Worm (Caenorhabditis elegans) whole organism, L1 larva: ENCODE data around the gene snt-1.
A peak's percentile ranks its signal among the peaks of the same experiment; 100 is the strongest.

ENCODE experiments used
- C04F5.9 ChIP-seq: sonication (generic microtip); optimal IDR thresholded peaks from 2 replicates; lab custom pipeline; 2016; ENCODE audit warnings: missing genetic modification characterization, missing compliant biosample characterization
- C34B4.2 ChIP-seq: sonication (generic microtip); optimal IDR thresholded peaks from 2 replicates; lab custom pipeline; 2017; ENCODE audit warnings: mild to moderate bottlenecking, missing genetic modification characterization, missing compliant biosample characterization
- blmp-1 ChIP-seq: fragments of 150-350 bp; optimal IDR thresholded peaks from 2 replicates; lab custom pipeline; 2014; ENCODE audit warnings: missing biosample characterization, missing genetic modification characterization
- ceh-82 ChIP-seq, 3 experiments: fragments of 150-350 bp in 1 of 3; sonication (generic microtip) in 2 of 3; optimal IDR thresholded peaks; 2 replicates each; lab custom pipeline; 2014 to 2017; ENCODE audit warnings: missing biosample characterization in 3 of 3, missing genetic modification characterization in 3 of 3
- ceh-90 ChIP-seq: sonication (generic microtip); optimal IDR thresholded peaks from 2 replicates; lab custom pipeline; 2016; ENCODE audit warnings: missing genetic modification characterization, missing compliant biosample characterization
- ces-1 ChIP-seq: fragments of 150-350 bp; optimal IDR thresholded peaks from 2 replicates; lab custom pipeline; 2014; ENCODE audit warnings: missing biosample characterization, missing genetic modification reagents, missing genetic modification characterization
- dsc-1 ChIP-seq: sonication (generic microtip); optimal IDR thresholded peaks from 2 replicates; lab custom pipeline; 2016; ENCODE audit warnings: mild to moderate bottlenecking, missing genetic modification characterization, missing compliant biosample characterization
- efl-3 ChIP-seq: fragments of 200-800 bp; sonication (Bioruptor generic); optimal IDR thresholded peaks from 2 replicates; lab custom pipeline; 2018; ENCODE audit warnings: mild to moderate bottlenecking, missing genetic modification characterization, missing compliant biosample characterization
- egl-13 ChIP-seq: sonication (generic microtip); optimal IDR thresholded peaks from 2 replicates; lab custom pipeline; 2016; ENCODE audit warnings: missing genotype, missing genetic modification reagents, missing genetic modification characterization, missing compliant biosample characterization
- egl-27 ChIP-seq, 2 experiments: fragments of 150-350 bp in 1 of 2; sonication (generic microtip); optimal IDR thresholded peaks; 3 replicates each; lab custom pipeline; 2017 to 2018; ENCODE audit warnings: missing biosample characterization in 2 of 2, missing genetic modification characterization in 2 of 2, missing genetic modification reagents in 2 of 2
- elt-3 ChIP-seq, 6 experiments: fragments of 150-350 bp in 1 of 6; sonication (generic microtip); optimal IDR thresholded peaks; 2 replicates each; lab custom pipeline; 2017 to 2018; ENCODE audit warnings: missing biosample characterization in 6 of 6, missing genetic modification characterization in 6 of 6, inconsistent platforms in 1 of 6
- ets-5 ChIP-seq: fragments of 200-800 bp; sonication (Bioruptor generic); IDR thresholded peaks from 2 replicates; pipeline ENCODE4 v1.3.6; 2022; ENCODE audit warnings: missing genetic modification characterization, missing compliant biosample characterization
- fkh-10 ChIP-seq: sonication (generic microtip); optimal IDR thresholded peaks from 2 replicates; lab custom pipeline; 2017; ENCODE audit warnings: missing biosample characterization, missing genetic modification reagents, missing genetic modification characterization
- fkh-8 ChIP-seq: sonication (generic microtip); optimal IDR thresholded peaks from 2 replicates; lab custom pipeline; 2016; ENCODE audit warnings: mild to moderate bottlenecking, missing genetic modification characterization, missing compliant biosample characterization
- grh-1 ChIP-seq: fragments of 200-800 bp; sonication (Bioruptor generic); IDR thresholded peaks from 2 replicates; pipeline ENCODE4 v1.3.6; 2022; ENCODE audit warnings: missing genetic modification reagents, missing genetic modification characterization, missing compliant biosample characterization
- hpl-2 ChIP-seq: fragments of 150-350 bp; optimal IDR thresholded peaks from 2 replicates; lab custom pipeline; 2014; ENCODE audit warnings: missing biosample characterization, missing genetic modification reagents, missing genetic modification characterization
- irx-1 ChIP-seq: sonication (generic microtip); optimal IDR thresholded peaks from 2 replicates; lab custom pipeline; 2016; ENCODE audit warnings: missing genetic modification characterization, missing compliant biosample characterization
- lin-14 ChIP-seq: fragments of 200-800 bp; sonication (Bioruptor generic); optimal IDR thresholded peaks from 2 replicates; lab custom pipeline; 2018; ENCODE audit warnings: mild to moderate bottlenecking, missing genetic modification characterization, moderate library complexity, missing compliant biosample characterization
- lin-15B ChIP-seq: fragments of 150-350 bp; sonication (generic microtip); optimal IDR thresholded peaks from 3 replicates; lab custom pipeline; 2014; ENCODE audit warnings: missing biosample characterization, missing genetic modification characterization
- lin-35 ChIP-seq, 2 experiments: fragments of 150-350 bp; optimal IDR thresholded peaks; 2 replicates each; lab custom pipeline; 2014; ENCODE audit warnings: missing biosample characterization in 2 of 2, missing genetic modification characterization in 2 of 2, missing genetic modification reagents in 2 of 2
- lin-39 ChIP-seq: fragments of 150-350 bp; optimal IDR thresholded peaks from 2 replicates; lab custom pipeline; 2014; ENCODE audit warnings: missing biosample characterization, missing genetic modification reagents, missing genetic modification characterization
- lsy-2 ChIP-seq, 2 experiments: fragments of 150-350 bp; optimal IDR thresholded peaks; 2 replicates each; lab custom pipeline; 2014; ENCODE audit warnings: missing biosample characterization in 2 of 2, missing genetic modification characterization in 2 of 2
- mab-9 ChIP-seq: fragments of 200-800 bp; sonication (Bioruptor generic); IDR thresholded peaks from 2 replicates; pipeline ENCODE4 v1.3.6; 2022; ENCODE audit warnings: missing genetic modification reagents, missing genetic modification characterization, missing compliant biosample characterization
- mef-2 ChIP-seq: fragments of 150-350 bp; optimal IDR thresholded peaks from 2 replicates; lab custom pipeline; 2014; ENCODE audit warnings: missing biosample characterization, missing genetic modification characterization
- mep-1 ChIP-seq: fragments of 150-350 bp; optimal IDR thresholded peaks from 2 replicates; lab custom pipeline; 2014; ENCODE audit warnings: missing biosample characterization, missing genetic modification characterization
- nhr-12 ChIP-seq: sonication (generic microtip); optimal IDR thresholded peaks from 2 replicates; lab custom pipeline; 2017; ENCODE audit warnings: missing biosample characterization, missing genetic modification characterization
- nhr-19 ChIP-seq: fragments of 200-800 bp; sonication (Bioruptor generic); conservative IDR thresholded peaks from 2 replicates; pipeline ENCODE4 v1.3.6; 2022; ENCODE audit warnings: missing genetic modification characterization, missing compliant biosample characterization
- nhr-20 ChIP-seq: sonication (generic microtip); optimal IDR thresholded peaks from 2 replicates; lab custom pipeline; 2016; ENCODE audit warnings: mild to moderate bottlenecking, missing genetic modification characterization, missing compliant biosample characterization
- nhr-237 ChIP-seq: fragments of 150-350 bp; optimal IDR thresholded peaks from 2 replicates; lab custom pipeline; 2014; ENCODE audit warnings: missing biosample characterization, missing genetic modification characterization
- nhr-28 ChIP-seq: fragments of 150-350 bp; optimal IDR thresholded peaks from 2 replicates; lab custom pipeline; 2014; ENCODE audit warnings: missing biosample characterization, missing genetic modification characterization
- nhr-71 ChIP-seq: sonication (generic microtip); optimal IDR thresholded peaks from 2 replicates; lab custom pipeline; 2016; ENCODE audit warnings: mild to moderate bottlenecking, missing genetic modification characterization, moderate library complexity, missing compliant biosample characterization
- nhr-76 ChIP-seq: sonication (generic microtip); optimal IDR thresholded peaks from 2 replicates; lab custom pipeline; 2017; ENCODE audit warnings: missing biosample characterization, missing genetic modification characterization
- nhr-85 ChIP-seq: sonication (generic microtip); peaks from one replicate; lab custom pipeline; 2016; ENCODE audit warnings: missing genetic modification characterization, inconsistent platforms, missing compliant biosample characterization
- pag-3 ChIP-seq: sonication (generic microtip); optimal IDR thresholded peaks from 2 replicates; lab custom pipeline; 2017; ENCODE audit warnings: missing genetic modification characterization, mild to moderate bottlenecking, missing compliant biosample characterization, antibody characterized with exemption, borderline replicate concordance; ENCODE audit not compliant: insufficient read depth
- pax-3 ChIP-seq: fragments of 200-800 bp; sonication (Bioruptor generic); optimal IDR thresholded peaks from 2 replicates; lab custom pipeline; 2018; ENCODE audit warnings: mild to moderate bottlenecking, missing genetic modification characterization, moderate library complexity, missing compliant biosample characterization
- pqm-1 ChIP-seq: sonication (generic microtip); optimal IDR thresholded peaks from 3 replicates; lab custom pipeline; 2017; ENCODE audit warnings: missing biosample characterization, missing genetic modification characterization
- rnt-1 ChIP-seq: sonication (generic microtip); optimal IDR thresholded peaks from 2 replicates; lab custom pipeline; 2016; ENCODE audit warnings: mild to moderate bottlenecking, missing genetic modification characterization, moderate library complexity, missing compliant biosample characterization
- snu-23 ChIP-seq: sonication (generic microtip); optimal IDR thresholded peaks from 2 replicates; lab custom pipeline; 2016; ENCODE audit warnings: missing genetic modification characterization, missing compliant biosample characterization
- sox-4 ChIP-seq: sonication (generic microtip); optimal IDR thresholded peaks from 2 replicates; lab custom pipeline; 2016; ENCODE audit warnings: missing genetic modification characterization, missing compliant biosample characterization
- sptf-1 ChIP-seq: fragments of 150-350 bp; optimal IDR thresholded peaks from 2 replicates; lab custom pipeline; 2014; ENCODE audit warnings: missing biosample characterization, missing genetic modification characterization
- sup-37 ChIP-seq: fragments of 200-800 bp; sonication (Bioruptor generic); optimal IDR thresholded peaks from 2 replicates; lab custom pipeline; 2018; ENCODE audit warnings: mild to moderate bottlenecking, missing genetic modification characterization, missing compliant biosample characterization
- tbx-2 ChIP-seq: sonication (generic microtip); optimal IDR thresholded peaks from 2 replicates; lab custom pipeline; 2016; ENCODE audit warnings: missing genetic modification characterization, missing compliant biosample characterization
- tlp-1 ChIP-seq: fragments of 150-350 bp; optimal IDR thresholded peaks from 2 replicates; lab custom pipeline; 2014; ENCODE audit warnings: missing biosample characterization, missing genetic modification characterization
- unc-130 ChIP-seq: fragments of 150-350 bp; optimal IDR thresholded peaks from 2 replicates; lab custom pipeline; 2017; ENCODE audit warnings: missing biosample characterization, missing genetic modification characterization, inconsistent platforms
- zag-1 ChIP-seq: fragments of 150-350 bp; optimal IDR thresholded peaks from 2 replicates; lab custom pipeline; 2014; ENCODE audit warnings: missing biosample characterization, missing genetic modification characterization
- zip-4 ChIP-seq: fragments of 200-800 bp; sonication (Bioruptor generic); optimal IDR thresholded peaks from 2 replicates; lab custom pipeline; 2018; ENCODE audit warnings: mild to moderate bottlenecking, missing genetic modification characterization, moderate library complexity, missing compliant biosample characterization
- ztf-11 ChIP-seq, 2 experiments: sonication (generic microtip); optimal IDR thresholded peaks; 2 replicates each; lab custom pipeline; 2016 to 2017; ENCODE audit warnings: missing genetic modification characterization in 2 of 2, missing biosample characterization in 1 of 2, missing compliant biosample characterization in 1 of 2
- ztf-4 ChIP-seq: fragments of 150-350 bp; optimal IDR thresholded peaks from 2 replicates; lab custom pipeline; 2014; ENCODE audit warnings: missing biosample characterization, missing genetic modification characterization

Gene snt-1

ce11 chrII:6838977-6839376 is 28.2 kb downstream of the snt-1 start (continued):
- TF ChIP-seq ceh-82 (tag; optimal IDR thresholded peaks at IDR 0.05; lab: Kevin White, UChicago) (peak in 1 of 3 experiments; percentile 23), ztf-11 (tag; optimal IDR thresholded peaks at IDR 0.05; lab: Kevin White, UChicago) (peak in 1 of 2 experiments; percentile 30), C34B4.2 (tag; lab: Kevin White, UChicago) (no peak), lin-39 (no peak), lin-35 (GFP tag; optimal IDR thresholded peaks at IDR 0.05; lab: Kevin White, UChicago) (peak; percentile 14 to 46), fkh-8 (tag; lab: Kevin White, UChicago) (no peak)

ce11 chrII:6840663-6841062 is 29.9 kb downstream of the snt-1 start:
- no peak for TF ChIP-seq ceh-90 (tag; lab: Kevin White, UChicago)
- TF ChIP-seq ets-5 (GFP tag; lab: Robert Waterston, UW): no peak
- TF ChIP-seq nhr-12: no peak
- TF ChIP-seq zag-1 (tag; lab: Kevin White, UChicago): no peak
- TF ChIP-seq egl-27 (tag; optimal IDR thresholded peaks at IDR 0.05; lab: Kevin White, UChicago): no peak
- TF ChIP-seq ztf-4: no peak
- no peak for TF ChIP-seq hpl-2 (GFP tag; lab: Kevin White, UChicago)
- no peak for TF ChIP-seq nhr-237 (tag; lab: Kevin White, UChicago)
- TF ChIP-seq nhr-19 (GFP tag; lab: Robert Waterston, UW): no peak
- no peak for TF ChIP-seq C04F5.9

ce11 chrII:6841102-6841501 is 30.3 kb downstream of the snt-1 start:
- TF ChIP-seq nhr-28 (tag; lab: Kevin White, UChicago) (no peak), lin-39 (no peak), tlp-1 (no peak), lin-15B (tag; lab: Kevin White, UChicago) (no peak), egl-13 (tag; lab: Kevin White, UChicago) (no peak), zip-4 (no peak), C04F5.9 (no peak), sptf-1 (no peak), pag-3 (tag; lab: Kevin White, UChicago) (no peak), ces-1 (no peak), ztf-4 (no peak), snu-23 (GFP tag; lab: Kevin White, UChicago) (peak; percentile 18), irx-1 (no peak), efl-3 (GFP tag; lab: Kevin White, UChicago) (no peak), nhr-19 (GFP tag; lab: Robert Waterston, UW) (peak; percentile 19; the same call in 1 of the 2 replicates), mep-1 (tag; lab: Kevin White, UChicago) (peak; percentile 25), elt-3 (tag; optimal IDR thresholded peaks at IDR 0.05; lab: Kevin White, UChicago) (peak in 2 of 6 experiments; percentile 25 to 53), nhr-20 (tag; lab: Kevin White, UChicago) (peak; percentile 40), mef-2 (no peak), ceh-82 (tag; optimal IDR thresholded peaks at IDR 0.05; lab: Kevin White, UChicago) (no peak), lsy-2 (tag; optimal IDR thresholded peaks at IDR 0.05; lab: Kevin White, UChicago) (peak in 1 of 2 experiments; percentile 52), sox-4 (no peak), ets-5 (GFP tag; lab: Robert Waterston, UW) (no peak), C34B4.2 (tag; lab: Kevin White, UChicago) (no peak), unc-130 (tag; lab: Kevin White, UChicago) (no peak), lin-14 (GFP tag; lab: Kevin White, UChicago) (peak; percentile 83), nhr-85 (peak; percentile 82), dsc-1 (tag; lab: Kevin White, UChicago) (no peak), pax-3 (tag; lab: Kevin White, UChicago) (no peak), nhr-71 (tag; lab: Kevin White, UChicago) (peak; percentile 68), mab-9 (GFP tag; lab: Robert Waterston, UW) (no peak), blmp-1 (tag; lab: Kevin White, UChicago) (peak; percentile 95), sup-37 (GFP tag; lab: Kevin White, UChicago) (no peak), rnt-1 (tag; lab: Kevin White, UChicago) (peak; percentile 54), grh-1 (GFP tag; lab: Robert Waterston, UW) (no peak), zag-1 (tag; lab: Kevin White, UChicago) (no peak), pqm-1 (tag; lab: Kevin White, UChicago) (no peak), nhr-76 (tag; lab: Kevin White, UChicago) (no peak), tbx-2 (no peak), fkh-10 (GFP tag; lab: Kevin White, UChicago) (no peak)
